Worm (Caenorhabditis elegans) whole organism, early embryonic: ENCODE measurements around the gene F36D3.16.

Experiments used
- ama-1 ChIP-seq: fragments of 150-350 bp; optimal IDR thresholded peaks from 2 replicates; lab custom pipeline; 2014
- pes-1 ChIP-seq: fragments of 200-800 bp; sonication (Bioruptor generic); IDR thresholded peaks from 2 replicates; pipeline ENCODE4 v1.3.6; 2022; ENCODE audit warnings: missing genetic modification reagents, missing genetic modification characterization, missing compliant biosample characterization
- sea-1 ChIP-seq: fragments of 200-800 bp; sonication (Bioruptor generic); conservative IDR thresholded peaks from 2 replicates; pipeline ENCODE4 v1.3.6; 2022; ENCODE audit warnings: missing genetic modification characterization, missing compliant biosample characterization

ce11 chrV:16508667-16509066 is 19.2 kb upstream of the F36D3.16 start, which contains the start of gene srr-3:
- no peak for TF ChIP-seq ama-1
- TF ChIP-seq sea-1 (GFP tag; lab: Robert Waterston, UW): no peak
- no peak for TF ChIP-seq pes-1
